Fruit fly (Drosophila melanogaster): ENCODE measurements around the gene pie.

Gene pie

DNA sequence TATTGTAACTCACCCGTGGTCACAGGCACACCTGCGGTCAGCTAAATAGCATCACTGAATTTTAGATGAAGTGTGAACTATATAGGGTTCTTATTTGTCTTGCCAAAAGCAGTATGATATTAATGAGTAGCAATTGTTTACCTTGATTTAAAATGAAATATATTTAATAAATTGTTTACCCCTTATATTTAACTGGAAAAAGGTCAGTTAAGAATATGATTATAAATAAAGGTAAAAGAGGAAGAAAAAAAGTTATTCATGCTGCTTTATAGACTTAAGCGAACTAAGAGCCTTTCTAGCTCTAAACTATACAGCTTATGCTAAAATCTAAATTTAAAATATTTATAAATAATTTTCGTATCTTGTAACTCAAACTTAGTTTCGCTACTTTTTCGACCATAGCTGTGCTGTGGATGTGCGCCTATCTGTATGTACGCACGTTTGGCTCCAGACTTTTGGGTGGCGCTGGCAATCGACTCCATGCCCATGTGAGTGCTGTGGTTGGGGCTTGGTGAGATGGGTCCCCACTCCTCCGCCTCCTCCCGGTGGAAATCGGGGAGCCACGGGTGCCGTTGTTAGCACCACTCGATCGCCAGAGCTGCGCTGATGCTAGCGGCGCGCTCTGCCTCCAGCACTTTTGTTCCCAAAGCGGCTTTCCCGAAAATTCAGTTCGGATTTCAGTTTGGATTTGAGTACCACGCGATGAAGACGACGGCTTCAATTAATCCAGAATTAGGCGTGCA lies 19.6 kb upstream of the pie start, which contains the start of gene loh (continued):
- TF ChIP-seq CG7357 (GFP tag; IDR thresholded peaks at IDR 0.05) (no peak), CG10366 (GFP tag; IDR thresholded peaks at IDR 0.05) (0 out of 2 replicates have a peak, but pooled peaks have one; percentile 8)

dm6 chr2L:10439174-10439573 lies 16.6 kb upstream of the pie start, which contains the start of gene Nse4:
Nse4 (plus strand) TSS chr2L:10439440.
- TF ChIP-seq caup (GFP tag; optimal IDR thresholded peaks at IDR 0.05; ENCODE audit: severe bottlenecking) (no peak), CG14860 (GFP tag; IDR thresholded peaks at IDR 0.05; ENCODE audit: partially characterized antibody) (peak; percentile 93), sug (tag; optimal IDR thresholded peaks at IDR 0.05) (peak; percentile 2), CTCF (GFP tag; optimal IDR thresholded peaks at IDR 0.05) (no peak), CG34224 (GFP tag; IDR thresholded peaks at IDR 0.05; ENCODE audit: partially characterized antibody) (peak; percentile 93), inv (GFP tag; IDR thresholded peaks at IDR 0.05; ENCODE audit: partially characterized antibody) (peak; percentile 73), HmgZ (tag; optimal IDR thresholded peaks at IDR 0.05) (peak; percentile 5), crp (GFP tag; optimal IDR thresholded peaks at IDR 0.05) (peak in 1 of 2 experiments; percentile 70), H2.0 (GFP tag; IDR thresholded peaks at IDR 0.05) (no peak), CG3065 (GFP tag; optimal IDR thresholded peaks at IDR 0.05) (no peak), ATbp (GFP tag; optimal IDR thresholded peaks at IDR 0.05) (no peak), crc (GFP tag; optimal IDR thresholded peaks at IDR 0.05) (no peak), Atf-2 (GFP tag; optimal IDR thresholded peaks at IDR 0.05) (no peak), nmo (GFP tag; optimal IDR thresholded peaks at IDR 0.05) (peak; percentile 15), pum (GFP tag; optimal IDR thresholded peaks at IDR 0.05) (no peak), lola (GFP tag; optimal IDR thresholded peaks at IDR 0.05) (peak in 1 of 3 experiments; percentile 32), sens (GFP tag) (peak; percentile 75), pros (GFP tag; optimal IDR thresholded peaks at IDR 0.05) (no peak), row (GFP tag; IDR thresholded peaks at IDR 0.05) (peak; percentile 40; the same call in 1 of the 3 replicates), CG7928 (GFP tag; optimal IDR thresholded peaks at IDR 0.05) (no peak), mld (GFP tag; IDR thresholded peaks at IDR 0.05; ENCODE audit: partially characterized antibody) (peak; percentile 80; the same call in 2 of the 3 replicates), Bgb (GFP tag; IDR thresholded peaks at IDR 0.05; ENCODE audit: partially characterized antibody) (peak; percentile 91), CG12391 (tag; optimal IDR thresholded peaks at IDR 0.05) (peak; percentile 2), Dek (tag; optimal IDR thresholded peaks at IDR 0.05) (no peak), CG16813 (GFP tag; IDR thresholded peaks at IDR 0.05; ENCODE audit: partially characterized antibody) (peak; percentile 82), amos (GFP tag; IDR thresholded peaks at IDR 0.05; ENCODE audit: partially characterized antibody) (peak; percentile 84; the same call in 1 of the 2 replicates), kay (GFP tag; optimal IDR thresholded peaks at IDR 0.05) (no peak), ase (GFP tag; IDR thresholded peaks at IDR 0.05) (no peak), dmrt11E (tag; optimal IDR thresholded peaks at IDR 0.05) (no peak), sna (GFP tag; IDR thresholded peaks at IDR 0.05; ENCODE audit: partially characterized antibody) (peak; percentile 83), CG34376 (GFP tag; optimal IDR thresholded peaks at IDR 0.05) (no peak), CG14710 (tag; optimal IDR thresholded peaks at IDR 0.05) (peak; percentile 34), gfzf (GFP tag; optimal IDR thresholded peaks at IDR 0.05) (no peak), CG8290 (GFP tag; optimal IDR thresholded peaks at IDR 0.05) (peak; percentile 38), CG8290 (tag; optimal IDR thresholded peaks at IDR 0.05) (no peak), pzg (GFP tag; optimal IDR thresholded peaks at IDR 0.05) (peak; percentile 61), Scr (GFP tag; IDR thresholded peaks at IDR 0.05; ENCODE audit: partially characterized antibody) (peak; percentile 79), stwl (tag; optimal IDR thresholded peaks at IDR 0.05) (peak; percentile 79), HLH4C (GFP tag; IDR thresholded peaks at IDR 0.05; ENCODE audit: partially characterized antibody) (peak; percentile 94), Dref (GFP tag; IDR thresholded peaks at IDR 0.05) (peak; percentile 93), MESR4 (GFP tag; optimal IDR thresholded peaks at IDR 0.05) (peak; percentile 16), CG7963 (GFP tag; IDR thresholded peaks at IDR 0.05; ENCODE audit: partially characterized antibody) (peak; percentile 90), zen2 (GFP tag; IDR thresholded peaks at IDR 0.05; ENCODE audit: partially characterized antibody) (peak; percentile 77), scrt (GFP tag; optimal IDR thresholded peaks at IDR 0.05) (no peak)
